Worm (Caenorhabditis elegans) whole organism, young adult: ENCODE data around the gene ape-1.

Experiments
- B0261.1 ChIP-seq: sonication (generic microtip); optimal IDR thresholded peaks from 2 replicates; lab custom pipeline; 2016; ENCODE audit warnings: mild to moderate bottlenecking, missing genetic modification characterization, moderate library complexity, missing compliant biosample characterization
- B0336.3 ChIP-seq: fragments of 200-800 bp; sonication (Bioruptor generic); IDR thresholded peaks from 2 replicates; pipeline ENCODE4 v1.3.6; 2022; ENCODE audit warnings: missing genetic modification characterization, missing compliant biosample characterization
- C17E4.6 ChIP-seq: fragments of 200-800 bp; sonication (Bioruptor generic); IDR thresholded peaks from 2 replicates; pipeline ENCODE4 v1.3.6; 2022; ENCODE audit warnings: missing genetic modification reagents, missing genetic modification characterization, missing compliant biosample characterization
- D2030.7 ChIP-seq: fragments of 200-800 bp; sonication (Bioruptor generic); IDR thresholded peaks from 2 replicates; pipeline ENCODE4 v1.3.6; 2022; ENCODE audit warnings: missing genetic modification reagents, missing genetic modification characterization, missing compliant biosample characterization
- F23B12.7 ChIP-seq: sonication (generic microtip); optimal IDR thresholded peaks from 2 replicates; lab custom pipeline; 2017; ENCODE audit warnings: missing genetic modification characterization, mild to moderate bottlenecking, missing compliant biosample characterization, antibody characterized with exemption, moderate library complexity; ENCODE audit not compliant: insufficient read depth
- F37B4.10 ChIP-seq: fragments of 200-800 bp; sonication (Bioruptor generic); IDR thresholded peaks from 2 replicates; pipeline ENCODE4 v1.3.6; 2022; ENCODE audit warnings: missing genetic modification characterization, missing compliant biosample characterization
- F39B2.1 ChIP-seq: fragments of 200-800 bp; sonication (Bioruptor generic); IDR thresholded peaks from 2 replicates; pipeline ENCODE4 v1.3.6; 2022; ENCODE audit warnings: missing genetic modification reagents, missing genetic modification characterization, missing compliant biosample characterization
- F57A8.1 ChIP-seq: fragments of 200-800 bp; sonication (Bioruptor generic); optimal IDR thresholded peaks from 2 replicates; lab custom pipeline; 2018; ENCODE audit warnings: mild to moderate bottlenecking, missing genetic modification characterization, moderate library complexity, missing compliant biosample characterization
- Y67H2A.10 ChIP-seq: fragments of 200-800 bp; sonication (Bioruptor generic); conservative IDR thresholded peaks from 2 replicates; pipeline ENCODE4 v1.3.6; 2022; ENCODE audit warnings: missing genetic modification reagents, missing genetic modification characterization, missing compliant biosample characterization
- aptf-3 ChIP-seq: fragments of 200-800 bp; sonication (Bioruptor generic); IDR thresholded peaks from 2 replicates; pipeline ENCODE4 v1.3.6; 2022; ENCODE audit warnings: missing genetic modification characterization, missing compliant biosample characterization
- atf-7 ChIP-seq: sonication (generic microtip); optimal IDR thresholded peaks from 2 replicates; lab custom pipeline; 2017; ENCODE audit warnings: mild to moderate bottlenecking, missing genetic modification characterization, missing compliant biosample characterization
- athp-1 ChIP-seq: sonication (generic microtip); optimal IDR thresholded peaks from 2 replicates; lab custom pipeline; 2017; ENCODE audit warnings: mild to moderate bottlenecking, missing genetic modification characterization, missing compliant biosample characterization
- cebp-1 ChIP-seq, 2 experiments: fragments of 200-800 bp in 1 of 2; sonication (Bioruptor generic) in 1 of 2; sonication (generic microtip) in 1 of 2; IDR thresholded peaks in 1 of 2; optimal IDR thresholded peaks in 1 of 2; 2 replicates each; pipeline versions ENCODE4 v1.3.6 to Lab custom; 2017 to 2022; ENCODE audit warnings: missing compliant biosample characterization in 2 of 2, missing genetic modification characterization in 2 of 2, mild to moderate bottlenecking in 1 of 2, missing genetic modification reagents in 1 of 2, moderate library complexity in 1 of 2
- cebp-2 ChIP-seq: fragments of 200-800 bp; sonication (Bioruptor generic); IDR thresholded peaks from 2 replicates; pipeline ENCODE4 v1.3.6; 2022; ENCODE audit warnings: missing genetic modification characterization, missing compliant biosample characterization
- ceh-100 ChIP-seq: fragments of 200-800 bp; sonication (Bioruptor generic); IDR thresholded peaks from 2 replicates; pipeline ENCODE4 v1.3.6; 2022; ENCODE audit warnings: missing genetic modification reagents, missing genetic modification characterization, missing compliant biosample characterization
- dox-1 ChIP-seq: fragments of 200-800 bp; sonication (Bioruptor generic); IDR thresholded peaks from 2 replicates; pipeline ENCODE4 v1.3.6; 2022; ENCODE audit warnings: missing genetic modification reagents, missing genetic modification characterization, missing compliant biosample characterization
- gei-17 ChIP-seq: fragments of 200-800 bp; sonication (Bioruptor generic); optimal IDR thresholded peaks from 2 replicates; lab custom pipeline; 2018; ENCODE audit warnings: mild to moderate bottlenecking, missing genetic modification characterization, missing compliant biosample characterization
- hmg-1.2 ChIP-seq: fragments of 200-800 bp; sonication (Bioruptor generic); IDR thresholded peaks from 2 replicates; pipeline ENCODE4 v1.3.6; 2022; ENCODE audit warnings: missing genetic modification reagents, missing genetic modification characterization, missing compliant biosample characterization
- hsf-1 ChIP-seq: fragments of 200-800 bp; sonication (Bioruptor generic); IDR thresholded peaks from 2 replicates; pipeline ENCODE4 v1.3.6; 2022; ENCODE audit warnings: missing genetic modification reagents, missing genetic modification characterization, missing compliant biosample characterization
- lag-1 ChIP-seq: fragments of 200-800 bp; sonication (Bioruptor generic); IDR thresholded peaks from 2 replicates; pipeline ENCODE4 v1.3.6; 2022; ENCODE audit warnings: missing genetic modification reagents, missing genetic modification characterization, missing compliant biosample characterization
- lin-35 ChIP-seq, 3 experiments: fragments of 150-350 bp in 2 of 3; sonication (generic microtip) in 1 of 3; optimal IDR thresholded peaks; 2 replicates each; lab custom pipeline; 2014 to 2018; ENCODE audit warnings: missing biosample characterization in 3 of 3, missing genetic modification characterization in 3 of 3, missing genetic modification reagents in 3 of 3
- lin-40 ChIP-seq: sonication (generic microtip); optimal IDR thresholded peaks from 2 replicates; lab custom pipeline; 2016; ENCODE audit warnings: missing genetic modification characterization, mild to moderate bottlenecking, missing compliant biosample characterization, missing genotype, missing genetic modification reagents
- lsy-27 ChIP-seq: sonication (generic microtip); optimal IDR thresholded peaks from 2 replicates; lab custom pipeline; 2017; ENCODE audit warnings: missing genetic modification characterization, mild to moderate bottlenecking, missing compliant biosample characterization, antibody characterized with exemption, missing genotype, borderline replicate concordance; ENCODE audit not compliant: insufficient read depth
- madf-6 ChIP-seq: fragments of 200-800 bp; sonication (Bioruptor generic); IDR thresholded peaks from 2 replicates; pipeline ENCODE4 v1.3.6; 2022; ENCODE audit warnings: missing genetic modification reagents, missing genetic modification characterization, missing compliant biosample characterization
- mxl-1 ChIP-seq: sonication (generic microtip); optimal IDR thresholded peaks from 2 replicates; lab custom pipeline; 2016; ENCODE audit warnings: missing genetic modification characterization, missing compliant biosample characterization
- nhr-120 ChIP-seq: fragments of 200-800 bp; sonication (Bioruptor generic); IDR thresholded peaks from 2 replicates; pipeline ENCODE4 v1.3.6; 2022; ENCODE audit warnings: missing genetic modification characterization, missing compliant biosample characterization
- nhr-90 ChIP-seq: sonication (generic microtip); optimal IDR thresholded peaks from 2 replicates; lab custom pipeline; 2016; ENCODE audit warnings: missing genotype, mild to moderate bottlenecking, missing genetic modification characterization, missing compliant biosample characterization
- rec-8 ChIP-seq, 2 experiments: sonication (generic microtip); optimal IDR thresholded peaks; 2 replicates each; lab custom pipeline; 2016; ENCODE audit warnings: mild to moderate bottlenecking in 2 of 2, missing genetic modification characterization in 2 of 2, missing genetic modification reagents in 2 of 2, missing genotype in 2 of 2, missing biosample characterization in 1 of 2, missing compliant biosample characterization in 1 of 2, moderate library complexity in 1 of 2
- sptf-2 ChIP-seq: fragments of 200-800 bp; sonication (Bioruptor generic); optimal IDR thresholded peaks from 2 replicates; lab custom pipeline; 2018; ENCODE audit warnings: mild to moderate bottlenecking, missing genetic modification characterization, missing compliant biosample characterization
- zfh-2 ChIP-seq: fragments of 200-800 bp; sonication (Bioruptor generic); conservative IDR thresholded peaks from 2 replicates; pipeline ENCODE4 v1.3.6; 2022; ENCODE audit warnings: missing genetic modification reagents, missing genetic modification characterization, missing compliant biosample characterization
- ztf-22 ChIP-seq: fragments of 200-800 bp; sonication (Bioruptor generic); optimal IDR thresholded peaks from 2 replicates; lab custom pipeline; 2018; ENCODE audit warnings: mild to moderate bottlenecking, missing genetic modification characterization, moderate library complexity, missing compliant biosample characterization
- ztf-3 ChIP-seq: fragments of 200-800 bp; sonication (Bioruptor generic); optimal IDR thresholded peaks from 2 replicates; lab custom pipeline; 2018; ENCODE audit warnings: mild to moderate bottlenecking, missing genetic modification characterization, missing compliant biosample characterization

ape-1 gene

DNA sequence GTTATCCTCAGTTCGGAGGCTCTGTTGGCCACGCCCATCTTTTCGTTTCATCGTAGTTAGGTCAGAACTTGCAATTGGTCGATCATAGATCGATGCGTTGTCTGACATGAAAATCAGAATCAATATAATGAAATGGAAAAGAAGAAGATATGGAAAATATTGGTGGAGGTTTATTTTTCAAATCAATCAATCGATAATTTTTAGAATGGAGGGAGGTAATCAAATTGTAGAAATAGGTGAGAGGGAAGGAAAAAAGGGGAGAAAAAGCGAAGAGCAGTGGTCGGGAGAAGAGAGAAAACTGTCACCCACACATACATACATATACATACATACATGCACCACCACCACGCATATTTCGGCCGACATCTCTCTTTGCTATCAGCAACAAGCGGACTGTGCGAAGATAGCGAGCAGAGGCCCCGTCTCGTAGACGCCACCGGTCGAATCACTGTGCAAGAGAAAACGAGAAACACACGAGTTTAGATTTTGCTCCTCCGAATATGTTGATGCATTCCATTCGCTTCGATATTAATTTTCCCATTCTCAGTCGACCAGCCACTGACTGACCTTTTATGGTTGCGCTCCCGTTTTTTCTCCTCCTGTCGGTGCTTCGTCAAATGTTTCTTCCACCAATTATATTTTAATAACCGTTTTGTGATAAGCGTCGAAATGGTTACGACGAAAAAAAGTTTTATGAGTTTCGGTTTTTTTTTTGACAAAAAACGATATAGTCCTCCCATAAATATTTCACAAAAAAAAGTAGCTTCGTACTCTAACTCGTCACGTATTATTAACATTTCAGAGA lies 46.3 kb upstream of the ape-1 start, which contains the start of gene F35B12.10 (continued):
- TF ChIP-seq F57A8.1 (GFP tag; lab: Kevin White, UChicago) (no peak), B0336.3 (GFP tag; lab: Robert Waterston, UW) (peak; percentile 56; the same call in 1 of the 2 replicates), dox-1 (GFP tag; lab: Robert Waterston, UW) (peak; percentile 69)
- TF ChIP-seq, all 124 proteins: peak for 11

- no peak for TF ChIP-seq atf-7
- TF ChIP-seq F23B12.7 (tag; lab: Kevin White, UChicago), result no peak
- no peak for TF ChIP-seq lin-40
- no peak for TF ChIP-seq cebp-1 (GFP tag; IDR thresholded peaks at IDR 0.05; lab: Robert Waterston, UW)
- TF ChIP-seq cebp-1 (tag; optimal IDR thresholded peaks at IDR 0.05; lab: Kevin White, UChicago), result peak; percentile 66
- no peak for TF ChIP-seq cebp-2
- no peak for TF ChIP-seq ztf-22
- no peak for TF ChIP-seq Y67H2A.10
- TF ChIP-seq ceh-100 (GFP tag; lab: Robert Waterston, UW), result no peak
- TF ChIP-seq nhr-120, result no peak
- no peak for TF ChIP-seq gei-17 (GFP tag; lab: Kevin White, UChicago)
- no peak for TF ChIP-seq mxl-1 (tag; lab: Kevin White, UChicago)
- no peak for TF ChIP-seq B0261.1 (tag; lab: Kevin White, UChicago)
- TF ChIP-seq lin-35 (GFP tag; optimal IDR thresholded peaks at IDR 0.05; lab: Kevin White, UChicago), result peak in 1 of 3 experiments; percentile 30
- TF ChIP-seq F37B4.10 (GFP tag; lab: Robert Waterston, UW), result no peak
- TF ChIP-seq aptf-3 (GFP tag; lab: Robert Waterston, UW), result 0 out of 2 replicates have a peak, but pooled peaks have one; percentile 56
- TF ChIP-seq F57A8.1 (GFP tag; lab: Kevin White, UChicago), result no peak
These were observed 44.6 kb upstream of the ape-1 start for ce11 chrV:11631128-11631527.

ce11 chrV:11635587-11635986 lies 40.2 kb upstream of the ape-1 start:
- TF ChIP-seq D2030.7 (GFP tag; lab: Robert Waterston, UW), result no peak
- TF ChIP-seq ceh-100 (GFP tag; lab: Robert Waterston, UW), result no peak
- no peak for TF ChIP-seq lsy-27
- TF ChIP-seq lag-1, result no peak
- no peak for TF ChIP-seq zfh-2
- no peak for TF ChIP-seq ztf-3 (GFP tag; lab: Kevin White, UChicago)
- TF ChIP-seq hsf-1 (GFP tag; lab: Robert Waterston, UW), result no peak
- no peak for TF ChIP-seq madf-6 (GFP tag; lab: Robert Waterston, UW)
- no peak for TF ChIP-seq F39B2.1 (GFP tag; lab: Robert Waterston, UW)
- TF ChIP-seq hmg-1.2 (GFP tag; lab: Robert Waterston, UW), result no peak
- no peak for TF ChIP-seq nhr-90
- no peak for TF ChIP-seq athp-1
- no peak for TF ChIP-seq sptf-2

DNA sequence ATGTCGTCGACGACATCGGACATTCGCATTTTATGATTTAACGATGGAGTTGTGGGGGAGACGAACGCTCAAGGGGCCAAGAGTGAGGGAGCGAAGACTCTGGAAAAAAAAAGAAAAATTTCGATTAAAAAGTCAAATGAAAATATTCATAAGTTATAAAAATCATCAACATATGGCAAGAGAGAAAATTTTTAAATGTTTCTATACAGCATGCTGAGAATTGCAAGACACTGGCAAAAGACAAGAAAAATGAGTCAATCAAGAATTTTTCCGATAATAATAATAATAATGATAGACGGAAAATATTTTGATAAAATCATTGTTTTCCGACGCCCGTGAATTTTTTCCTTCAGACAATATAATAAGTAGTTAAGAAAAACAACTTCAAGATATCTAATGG lies 38.5 kb upstream of the ape-1 start, which contains the start of gene sipa-1:
TSS of gene sipa-1 (minus strand) at position 101 of the 400 bp plus-strand sequence.
- TF ChIP-seq C17E4.6 (GFP tag; lab: Robert Waterston, UW) (no peak), rec-8 (tag; optimal IDR thresholded peaks at IDR 0.05; lab: Kevin White, UChicago) (no peak), zfh-2 (0 out of 2 replicates have a peak, but pooled peaks have one; percentile 1)
